Worm (Caenorhabditis elegans): ENCODE data around the gene exc-12.

DNA sequence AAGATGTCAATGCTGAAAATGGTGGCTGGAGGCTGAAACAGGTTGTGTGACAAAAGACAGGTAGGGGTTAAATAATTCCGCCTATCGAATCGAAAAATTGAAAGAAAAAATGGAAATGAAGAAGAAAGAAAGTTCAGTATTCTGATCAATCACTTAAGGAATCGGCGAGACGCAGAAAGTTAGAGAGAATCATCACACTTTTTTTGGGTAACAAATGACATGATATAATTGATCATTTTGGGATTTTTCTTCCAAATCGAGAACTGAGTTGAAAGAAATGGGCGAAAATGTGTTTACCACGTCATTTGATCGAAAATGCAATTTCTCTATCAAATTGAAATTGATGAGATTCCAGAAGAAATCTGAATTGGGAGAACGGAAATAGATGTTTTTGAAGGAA is 14.2 kb downstream of the exc-12 start:
- TF ChIP-seq lin-39 (tag; optimal IDR thresholded peaks at IDR 0.05): no peak
- no peak for TF ChIP-seq fos-1 (tag; optimal IDR thresholded peaks at IDR 0.05)
- no peak for TF ChIP-seq zag-1 (tag; optimal IDR thresholded peaks at IDR 0.05)
- no peak for TF ChIP-seq lsy-2 (tag; optimal IDR thresholded peaks at IDR 0.05)
- TF ChIP-seq dpl-1 (GFP tag; optimal IDR thresholded peaks at IDR 0.05): no peak
- no peak for TF ChIP-seq nhr-11 (tag; optimal IDR thresholded peaks at IDR 0.05)
- TF ChIP-seq C16A3.4 (tag; optimal IDR thresholded peaks at IDR 0.05): no peak
- no peak for TF ChIP-seq ceh-63 (GFP tag; optimal IDR thresholded peaks at IDR 0.05)

All from whole organism, L1 larva.